Fruit fly (Drosophila melanogaster) whole organism, embryonic: Measurements from ENCODE around the gene CG33269.
A peak's percentile ranks its signal among the peaks of the same experiment; 100 is the strongest.

Source experiments
- Adf1 ChIP-seq: fragments of 200-800 bp; sonication (Bioruptor generic); IDR thresholded peaks from 2 replicates; pipeline ENCODE4 v1.3.6; 2022; ENCODE audit warnings: missing biosample characterization, missing genetic modification characterization
- BEAF-32 ChIP-seq: fragments of 200-800 bp; sonication (Bioruptor generic); optimal IDR thresholded peaks from 3 replicates; lab custom pipeline; 2017; ENCODE audit warnings: missing biosample characterization, missing genetic modification characterization, mild to moderate bottlenecking, moderate library complexity, missing genetic modification reagents
- CG11085 ChIP-seq: fragments of 200-800 bp; sonication (Bioruptor generic); IDR thresholded peaks from 2 replicates; pipeline ENCODE4 v1.3.6; 2022; ENCODE audit warnings: missing biosample characterization, missing genetic modification characterization
- CG11560 ChIP-seq: fragments of 200-800 bp; sonication (Bioruptor generic); IDR thresholded peaks from 3 replicates; pipeline ENCODE4 v1.3.6; 2022; ENCODE audit warnings: missing biosample characterization, missing genetic modification characterization
- CG13296 ChIP-seq: fragments of 200-800 bp; sonication (Bioruptor generic); optimal IDR thresholded peaks from 3 replicates; lab custom pipeline; 2018; ENCODE audit warnings: missing biosample characterization, mild to moderate bottlenecking, missing genetic modification characterization
- CG14710 ChIP-seq: fragments of 200-800 bp; sonication (Bioruptor generic); optimal IDR thresholded peaks from 3 replicates; lab custom pipeline; 2019; ENCODE audit warnings: missing biosample characterization, mild to moderate bottlenecking, missing genetic modification characterization, moderate library complexity
- CG16813 ChIP-seq: fragments of 200-800 bp; sonication (Bioruptor generic); IDR thresholded peaks from 3 replicates; pipeline ENCODE4 v1.3.6; 2022; ENCODE audit warnings: missing biosample characterization, missing genetic modification characterization; ENCODE audit not compliant: partially characterized antibody
- CG16815 ChIP-seq: fragments of 200-800 bp; sonication (Bioruptor generic); optimal IDR thresholded peaks from 3 replicates; lab custom pipeline; 2017; ENCODE audit warnings: missing biosample characterization, mild to moderate bottlenecking, missing genetic modification characterization
- CG17912 ChIP-seq: fragments of 200-800 bp; sonication (Bioruptor generic); optimal IDR thresholded peaks from 2 replicates; lab custom pipeline; 2018; ENCODE audit warnings: missing biosample characterization, mild to moderate bottlenecking, missing genetic modification characterization
- CG18599 ChIP-seq: fragments of 200-800 bp; sonication (Bioruptor generic); optimal IDR thresholded peaks from 3 replicates; lab custom pipeline; 2017; ENCODE audit warnings: missing biosample characterization, missing genetic modification characterization, mild to moderate bottlenecking, moderate library complexity, missing genetic modification reagents
- CG31441 ChIP-seq: fragments of 200-800 bp; sonication (Bioruptor generic); IDR thresholded peaks from 2 replicates; pipeline ENCODE4 v1.3.6; 2022; ENCODE audit warnings: missing biosample characterization, missing genetic modification characterization
- CG34224 ChIP-seq: fragments of 200-800 bp; sonication (Bioruptor generic); IDR thresholded peaks from 3 replicates; pipeline ENCODE4 v1.3.6; 2022; ENCODE audit warnings: missing biosample characterization, missing genetic modification characterization; ENCODE audit not compliant: partially characterized antibody
- CG7372 ChIP-seq: fragments of 200-800 bp; sonication (Bioruptor generic); IDR thresholded peaks from 2 replicates; pipeline ENCODE4 v1.3.6; 2022; ENCODE audit warnings: missing biosample characterization, missing genetic modification characterization
- CG7963 ChIP-seq: fragments of 200-800 bp; sonication (Bioruptor generic); IDR thresholded peaks from 3 replicates; pipeline ENCODE4 v1.3.6; 2022; ENCODE audit warnings: missing biosample characterization, missing genetic modification characterization; ENCODE audit not compliant: partially characterized antibody
- CG8089 ChIP-seq: fragments of 200-800 bp; sonication (Bioruptor generic); optimal IDR thresholded peaks from 3 replicates; lab custom pipeline; 2016; ENCODE audit warnings: missing biosample characterization, missing genetic modification characterization
- CG8290 ChIP-seq, 3 experiments: fragments of 200-800 bp; sonication (Bioruptor generic); optimal IDR thresholded peaks; 2 replicates each; lab custom pipeline; 2016 to 2019; ENCODE audit warnings: missing biosample characterization in 3 of 3, missing genetic modification characterization in 3 of 3, mild to moderate bottlenecking in 2 of 3, moderate library complexity in 1 of 3
- CG9215 ChIP-seq: fragments of 200-800 bp; sonication (Bioruptor generic); IDR thresholded peaks from 2 replicates; pipeline ENCODE4 v1.3.6; 2022; ENCODE audit warnings: missing biosample characterization, missing genetic modification characterization
- CG9876 ChIP-seq: fragments of 200-800 bp; sonication (Bioruptor generic); optimal IDR thresholded peaks from 2 replicates; lab custom pipeline; 2016; ENCODE audit warnings: missing biosample characterization, missing genetic modification characterization
- CoRest ChIP-seq: fragments of 200-800 bp; sonication (Bioruptor generic); optimal IDR thresholded peaks from 3 replicates; lab custom pipeline; 2018; ENCODE audit warnings: missing biosample characterization, mild to moderate bottlenecking, missing genetic modification characterization, moderate library complexity
- Dad ChIP-seq: fragments of 200-800 bp; sonication (Bioruptor generic); optimal IDR thresholded peaks from 3 replicates; lab custom pipeline; 2016; ENCODE audit warnings: missing biosample characterization, missing genetic modification characterization
- Dfd ChIP-seq, 2 experiments: fragments of >200 bp; optimal IDR thresholded peaks; 2 replicates each; lab custom pipeline; 2017; ENCODE audit warnings: missing biosample characterization in 2 of 2, missing genetic modification characterization in 2 of 2
- Dip3 ChIP-seq: fragments of 200-800 bp; sonication (Bioruptor generic); optimal IDR thresholded peaks from 3 replicates; lab custom pipeline; 2016; ENCODE audit warnings: missing biosample characterization, missing genetic modification characterization
- Fer2 ChIP-seq: fragments of 200-800 bp; sonication (Bioruptor generic); optimal IDR thresholded peaks from 2 replicates; lab custom pipeline; 2018; ENCODE audit warnings: missing biosample characterization, mild to moderate bottlenecking, missing genetic modification characterization, moderate library complexity
- HLH3B ChIP-seq: fragments of 200-800 bp; sonication (Bioruptor generic); IDR thresholded peaks from 2 replicates; pipeline ENCODE4 v1.3.6; 2022; ENCODE audit warnings: missing biosample characterization, missing genetic modification characterization
- Lhr ChIP-seq: fragments of 200-800 bp; sonication (Bioruptor generic); optimal IDR thresholded peaks from 3 replicates; lab custom pipeline; 2017; ENCODE audit warnings: mild to moderate bottlenecking, missing biosample characterization, missing genetic modification reagents, missing genetic modification characterization
- Med ChIP-seq: fragments of 200-800 bp; sonication (Bioruptor generic); peaks from one replicate; lab custom pipeline; 2016; ENCODE audit warnings: missing biosample characterization, missing genetic modification characterization, mild to moderate bottlenecking, inconsistent platforms, moderate library complexity
- Mrtf ChIP-seq: fragments of 200-800 bp; sonication (Bioruptor generic); IDR thresholded peaks from 3 replicates; pipeline ENCODE4 v1.3.6; 2022; ENCODE audit warnings: missing biosample characterization, missing genetic modification characterization
- Myb ChIP-seq: fragments of 200-800 bp; sonication (Bioruptor generic); optimal IDR thresholded peaks from 2 replicates; lab custom pipeline; 2016; ENCODE audit warnings: missing biosample characterization, missing genetic modification characterization
- NFAT ChIP-seq: fragments of 200-800 bp; sonication (Bioruptor generic); IDR thresholded peaks from 2 replicates; pipeline ENCODE4 v1.3.6; 2022; ENCODE audit warnings: missing biosample characterization, missing genetic modification characterization
- NK7.1 ChIP-seq: fragments of 200-800 bp; sonication (Bioruptor generic); optimal IDR thresholded peaks from 3 replicates; lab custom pipeline; 2016; ENCODE audit warnings: missing biosample characterization, missing genetic modification characterization
- Pdp1 ChIP-seq, 2 experiments: fragments of 200-800 bp; sonication (Bioruptor generic); optimal IDR thresholded peaks; 3 replicates each; lab custom pipeline; 2016; ENCODE audit warnings: missing biosample characterization in 2 of 2, missing genetic modification characterization in 2 of 2, mild to moderate bottlenecking in 1 of 2, moderate library complexity in 1 of 2
- ab ChIP-seq: fragments of 200-800 bp; sonication (Bioruptor generic); optimal IDR thresholded peaks from 2 replicates; lab custom pipeline; 2016; ENCODE audit warnings: missing biosample characterization, missing genetic modification characterization
- al ChIP-seq: fragments of 200-800 bp; sonication (Bioruptor generic); IDR thresholded peaks from 2 replicates; pipeline ENCODE4 v1.3.6; 2022; ENCODE audit warnings: missing biosample characterization, missing genetic modification characterization
- amos ChIP-seq: fragments of 200-800 bp; sonication (Bioruptor generic); IDR thresholded peaks from 2 replicates; pipeline ENCODE4 v1.3.6; 2022; ENCODE audit warnings: missing biosample characterization, missing genetic modification characterization; ENCODE audit not compliant: partially characterized antibody
- ash1 ChIP-seq: fragments of 200-800 bp; sonication (Bioruptor generic); optimal IDR thresholded peaks from 2 replicates; lab custom pipeline; 2018; ENCODE audit warnings: missing biosample characterization, mild to moderate bottlenecking, missing genetic modification characterization
- bcd ChIP-seq: fragments of 200-800 bp; sonication (Bioruptor generic); optimal IDR thresholded peaks from 2 replicates; lab custom pipeline; 2017; ENCODE audit warnings: missing biosample characterization, mild to moderate bottlenecking, missing genetic modification characterization
- chn ChIP-seq: fragments of 200-800 bp; sonication (Bioruptor generic); optimal IDR thresholded peaks from 2 replicates; lab custom pipeline; 2016; ENCODE audit warnings: missing biosample characterization, missing genetic modification characterization
- crol ChIP-seq: fragments of 200-800 bp; sonication (Bioruptor generic); IDR thresholded peaks from 2 replicates; pipeline ENCODE4 v1.3.6; 2022; ENCODE audit warnings: missing biosample characterization, missing genetic modification characterization
- esg ChIP-seq: fragments of 200-800 bp; sonication (Bioruptor generic); conservative IDR thresholded peaks from 2 replicates; pipeline ENCODE4 v1.3.6; 2022; ENCODE audit warnings: missing biosample characterization, missing genetic modification characterization
- gcm2 ChIP-seq: fragments of 200-800 bp; sonication (Bioruptor generic); optimal IDR thresholded peaks from 2 replicates; lab custom pipeline; 2016; ENCODE audit warnings: missing biosample characterization, missing genetic modification characterization
- inv ChIP-seq: fragments of 200-800 bp; sonication (Bioruptor generic); IDR thresholded peaks from 2 replicates; pipeline ENCODE4 v1.3.6; 2022; ENCODE audit warnings: missing biosample characterization, missing genetic modification characterization; ENCODE audit not compliant: partially characterized antibody
- mld ChIP-seq: fragments of 200-800 bp; sonication (Bioruptor generic); IDR thresholded peaks from 3 replicates; pipeline ENCODE4 v1.3.6; 2022; ENCODE audit warnings: missing biosample characterization, missing genetic modification characterization; ENCODE audit not compliant: partially characterized antibody
- nmo ChIP-seq: fragments of 200-800 bp; sonication (Bioruptor generic); optimal IDR thresholded peaks from 2 replicates; lab custom pipeline; 2018; ENCODE audit warnings: missing biosample characterization, mild to moderate bottlenecking, missing genetic modification characterization, moderate library complexity
- sc ChIP-seq, 3 experiments: fragments of >200 bp in 2 of 3; fragments of 200-800 bp in 1 of 3; sonication (Bioruptor generic) in 1 of 3; optimal IDR thresholded peaks; 2 replicates in 2 of 3; 3 replicates in 1 of 3; lab custom pipeline; 2017; ENCODE audit warnings: mild to moderate bottlenecking in 1 of 3, missing biosample characterization in 1 of 3, missing genetic modification characterization in 1 of 3, missing genetic modification reagents in 1 of 3
- slp2 ChIP-seq: fragments of 200-800 bp; sonication (Bioruptor generic); optimal IDR thresholded peaks from 2 replicates; lab custom pipeline; 2016; ENCODE audit warnings: missing biosample characterization, missing genetic modification characterization
- sr ChIP-seq: fragments of 200-800 bp; sonication (Bioruptor generic); IDR thresholded peaks from 3 replicates; pipeline ENCODE4 v1.3.6; 2022; ENCODE audit warnings: missing biosample characterization, missing genetic modification characterization
- tup ChIP-seq: fragments of 200-800 bp; sonication (Bioruptor generic); optimal IDR thresholded peaks from 2 replicates; lab custom pipeline; 2016; ENCODE audit warnings: missing biosample characterization, mild to moderate bottlenecking, missing genetic modification characterization, moderate library complexity
- vfl ChIP-seq: fragments of 200-800 bp; sonication (Bioruptor generic); optimal IDR thresholded peaks from 2 replicates; lab custom pipeline; 2016; ENCODE audit warnings: missing biosample characterization, missing genetic modification characterization
- vnd ChIP-seq: fragments of 200-800 bp; sonication (Bioruptor generic); IDR thresholded peaks from 3 replicates; pipeline ENCODE4 v1.3.6; 2022; ENCODE audit warnings: missing biosample characterization, missing genetic modification characterization; ENCODE audit not compliant: partially characterized antibody

CG33269 gene

dm6 chr3L:11626229-11626826 is 44.3 kb upstream of the CG33269 start, which contains the start of gene PCID2 (continued):
- TF ChIP-seq al (GFP tag; lab: Robert Waterston, UW) (no peak), amos (GFP tag; lab: Robert Waterston, UW) (peak; percentile 83), inv (GFP tag; lab: Robert Waterston, UW) (peak; percentile 64), esg (no peak), slp2 (no peak), bcd (GFP tag; lab: Kevin White, UChicago) (no peak), ash1 (no peak), Myb (peak; percentile 14), Dfd (GFP tag; optimal IDR thresholded peaks at IDR 0.05; lab: Kevin White, UChicago) (no peak), ab (GFP tag; lab: Kevin White, UChicago) (no peak), vfl (no peak), chn (GFP tag; lab: Kevin White, UChicago) (no peak), CG31441 (GFP tag; lab: Robert Waterston, UW) (no peak), sc (optimal IDR thresholded peaks at IDR 0.05; lab: Kevin White, UChicago) (no peak), sc (GFP tag; optimal IDR thresholded peaks at IDR 0.05; lab: Kevin White, UChicago) (no peak), CG11560 (tag; lab: Robert Waterston, UW) (no peak), CG7372 (GFP tag; lab: Robert Waterston, UW) (no peak), CG34224 (GFP tag; lab: Robert Waterston, UW) (peak; percentile 84), nmo (GFP tag; lab: Kevin White, UChicago) (no peak), crol (GFP tag; lab: Robert Waterston, UW) (no peak), Med (peak; percentile 35), tup (GFP tag; lab: Kevin White, UChicago) (no peak), gcm2 (GFP tag; lab: Kevin White, UChicago) (no peak), CG13296 (GFP tag; lab: Kevin White, UChicago) (no peak), CG8089 (no peak), CG16815 (GFP tag; lab: Kevin White, UChicago) (no peak), CoRest (no peak), CG7963 (peak; percentile 53; the same call in 1 of the 3 replicates), Adf1 (GFP tag; lab: Robert Waterston, UW) (no peak), NK7.1 (GFP tag; lab: Kevin White, UChicago) (no peak), CG9215 (GFP tag; lab: Robert Waterston, UW) (no peak), CG17912 (no peak), Mrtf (GFP tag; lab: Robert Waterston, UW) (no peak), HLH3B (GFP tag; lab: Robert Waterston, UW) (no peak), sr (GFP tag; lab: Robert Waterston, UW) (no peak), CG11085 (GFP tag; lab: Robert Waterston, UW) (no peak), Dad (no peak), CG9876 (GFP tag; lab: Kevin White, UChicago) (no peak), Pdp1 (GFP tag; optimal IDR thresholded peaks at IDR 0.05; lab: Kevin White, UChicago) (no peak), vnd (GFP tag; lab: Robert Waterston, UW) (peak; percentile 77), BEAF-32 (GFP tag; lab: Kevin White, UChicago) (peak; percentile 68), CG8290 (GFP tag; optimal IDR thresholded peaks at IDR 0.05; lab: Kevin White, UChicago) (no peak), CG8290 (tag; optimal IDR thresholded peaks at IDR 0.05; lab: Kevin White, UChicago) (no peak), Fer2 (no peak), Lhr (no peak), CG14710 (tag; lab: Kevin White, UChicago) (no peak), mld (no peak), NFAT (GFP tag; lab: Robert Waterston, UW) (no peak), Dip3 (GFP tag; lab: Kevin White, UChicago) (no peak), CG16813 (GFP tag; lab: Robert Waterston, UW) (peak; percentile 74), CG18599 (GFP tag; lab: Kevin White, UChicago) (no peak)
